Worm (Caenorhabditis elegans) whole organism, L4/young adult: Measurements from ENCODE around the gene egl-1.
"Not testable (repeated sequence)": the region's sequence is repeated elsewhere in the genome, so short reads cannot be mapped to it uniquely, and the experiment has no call there.

Experiments
- W03F9.2 ChIP-seq: fragments of 150-350 bp; optimal IDR thresholded peaks from 2 replicates; lab custom pipeline; 2014; ENCODE audit warnings: missing biosample characterization, missing genetic modification characterization
- dao-5 ChIP-seq: sonication (generic microtip); optimal IDR thresholded peaks from 2 replicates; lab custom pipeline; 2016; ENCODE audit warnings: missing genotype, missing genetic modification characterization, moderate library complexity, missing compliant biosample characterization

ce11 chrV:14463087-14463486 lies 30.9 kb upstream of the egl-1 start, which contains the start of gene F08H9.3:
- TF ChIP-seq dao-5, W03F9.2 (tag; lab: Kevin White, UChicago): not testable (repeated sequence)
